Worm (Caenorhabditis elegans): ENCODE measurements around the gene hyls-1.

- TF ChIP-seq snpc-4 (tag; optimal IDR thresholded peaks at IDR 0.05) = no peak
- TF ChIP-seq lin-11 (tag; optimal IDR thresholded peaks at IDR 0.05) = no peak
- TF ChIP-seq elt-1 (tag; optimal IDR thresholded peaks at IDR 0.05) = no peak
- TF ChIP-seq ama-1 (optimal IDR thresholded peaks at IDR 0.05) = no peak
- no peak for TF ChIP-seq unc-62 (GFP tag; optimal IDR thresholded peaks at IDR 0.05)
- no peak for TF ChIP-seq nhr-77 (tag; optimal IDR thresholded peaks at IDR 0.05)
- TF ChIP-seq peb-1 (tag; optimal IDR thresholded peaks at IDR 0.05) = no peak
- no peak for TF ChIP-seq gmeb-1 (tag; optimal IDR thresholded peaks at IDR 0.05)
- TF ChIP-seq aly-2 (tag; optimal IDR thresholded peaks at IDR 0.05) = no peak
- TF ChIP-seq lin-13 (GFP tag; optimal IDR thresholded peaks at IDR 0.05) = no peak
- TF ChIP-seq blmp-1 (tag; optimal IDR thresholded peaks at IDR 0.05; ENCODE audit: insufficient read depth) = no peak
Measured at ce11 chrV:7234726-7235125, 2.5 kb upstream of the hyls-1 start, which contains the start of gene C05C8.5.
